Worm (Caenorhabditis elegans) whole organism, L2 larva: Measurements from ENCODE around the gene nhr-199.

ENCODE experiments used
- C34F6.9 ChIP-seq: fragments of 150-350 bp; optimal IDR thresholded peaks from 2 replicates; lab custom pipeline; 2014; ENCODE audit warnings: missing biosample characterization, missing genetic modification characterization
- F13H6.1 ChIP-seq: sonication (generic microtip); optimal IDR thresholded peaks from 2 replicates; lab custom pipeline; 2016; ENCODE audit warnings: missing genetic modification characterization, missing compliant biosample characterization
- ZK546.5 ChIP-seq: sonication (generic microtip); optimal IDR thresholded peaks from 2 replicates; lab custom pipeline; 2017; ENCODE audit warnings: missing biosample characterization, missing genetic modification characterization
- aly-2 ChIP-seq: fragments of 150-350 bp; optimal IDR thresholded peaks from 2 replicates; lab custom pipeline; 2014; ENCODE audit warnings: missing biosample characterization, missing genetic modification characterization
- ama-1 ChIP-seq: fragments of 150-350 bp; optimal IDR thresholded peaks from 2 replicates; lab custom pipeline; 2018; ENCODE audit warnings: inconsistent platforms
- blmp-1 ChIP-seq: sonication (generic microtip); optimal IDR thresholded peaks from 2 replicates; lab custom pipeline; 2017; ENCODE audit warnings: missing genetic modification characterization, mild to moderate bottlenecking, missing compliant biosample characterization, antibody characterized with exemption, moderate library complexity; ENCODE audit not compliant: insufficient read depth
- ceh-82 ChIP-seq: fragments of 150-350 bp; optimal IDR thresholded peaks from 2 replicates; lab custom pipeline; 2014; ENCODE audit warnings: missing biosample characterization, missing genetic modification characterization
- crh-2 ChIP-seq: sonication (generic microtip); optimal IDR thresholded peaks from 2 replicates; lab custom pipeline; 2017; ENCODE audit warnings: missing biosample characterization, missing genetic modification characterization
- dmd-4 ChIP-seq: sonication (generic microtip); optimal IDR thresholded peaks from 2 replicates; lab custom pipeline; 2017; ENCODE audit warnings: missing biosample characterization, missing genetic modification characterization
- elt-1 ChIP-seq: fragments of 150-350 bp; optimal IDR thresholded peaks from 2 replicates; lab custom pipeline; 2014; ENCODE audit warnings: missing biosample characterization, missing genetic modification characterization
- elt-3 ChIP-seq: sonication (generic microtip); optimal IDR thresholded peaks from 2 replicates; lab custom pipeline; 2017; ENCODE audit warnings: missing biosample characterization, missing genetic modification characterization
- fos-1 ChIP-seq: fragments of 150-350 bp; optimal IDR thresholded peaks from 2 replicates; lab custom pipeline; 2014; ENCODE audit warnings: missing biosample characterization, missing genetic modification characterization
- gmeb-1 ChIP-seq: fragments of 150-350 bp; optimal IDR thresholded peaks from 2 replicates; lab custom pipeline; 2014; ENCODE audit warnings: missing biosample characterization, missing genetic modification characterization
- lin-11 ChIP-seq: fragments of 150-350 bp; sonication (generic microtip); optimal IDR thresholded peaks from 2 replicates; lab custom pipeline; 2014; ENCODE audit warnings: missing biosample characterization, missing genetic modification characterization, inconsistent platforms, mixed read lengths
- lin-39 ChIP-seq: fragments of 150-350 bp; optimal IDR thresholded peaks from 2 replicates; lab custom pipeline; 2014; ENCODE audit warnings: missing biosample characterization, missing genetic modification reagents, missing genetic modification characterization
- lsy-2 ChIP-seq, 2 experiments: fragments of 150-350 bp in 1 of 2; sonication (generic microtip) in 1 of 2; optimal IDR thresholded peaks; 2 replicates each; lab custom pipeline; 2014 to 2017; ENCODE audit warnings: missing biosample characterization in 2 of 2, missing genetic modification characterization in 2 of 2
- mab-5 ChIP-seq: fragments of 150-350 bp; optimal IDR thresholded peaks from 2 replicates; lab custom pipeline; 2014; ENCODE audit warnings: missing biosample characterization, missing genetic modification characterization
- nhr-10 ChIP-seq: sonication (generic microtip); optimal IDR thresholded peaks from 2 replicates; lab custom pipeline; 2017; ENCODE audit warnings: missing biosample characterization, missing genetic modification characterization
- nhr-11 ChIP-seq: fragments of 150-350 bp; optimal IDR thresholded peaks from 2 replicates; lab custom pipeline; 2014; ENCODE audit warnings: missing biosample characterization, missing genetic modification characterization
- nhr-12 ChIP-seq: fragments of 150-350 bp; optimal IDR thresholded peaks from 2 replicates; lab custom pipeline; 2014; ENCODE audit warnings: missing biosample characterization, missing genetic modification characterization
- nhr-129 ChIP-seq: fragments of 150-350 bp; optimal IDR thresholded peaks from 2 replicates; lab custom pipeline; 2014; ENCODE audit warnings: missing biosample characterization, missing genetic modification characterization
- nhr-77 ChIP-seq: fragments of 150-350 bp; optimal IDR thresholded peaks from 2 replicates; lab custom pipeline; 2014; ENCODE audit warnings: missing biosample characterization, missing genetic modification characterization
- peb-1 ChIP-seq: fragments of 150-350 bp; optimal IDR thresholded peaks from 2 replicates; lab custom pipeline; 2014; ENCODE audit warnings: missing biosample characterization, missing genetic modification characterization
- sem-4 ChIP-seq: fragments of 150-350 bp; optimal IDR thresholded peaks from 2 replicates; lab custom pipeline; 2014; ENCODE audit warnings: missing biosample characterization, missing genetic modification reagents, missing genetic modification characterization
- skn-1 ChIP-seq: sonication (generic microtip); optimal IDR thresholded peaks from 2 replicates; lab custom pipeline; 2017; ENCODE audit warnings: missing biosample characterization, missing genetic modification characterization
- sma-3 ChIP-seq: sonication (generic microtip); optimal IDR thresholded peaks from 2 replicates; lab custom pipeline; 2016; ENCODE audit warnings: missing genetic modification reagents, missing genetic modification characterization, missing compliant biosample characterization
- sma-9 ChIP-seq, 2 experiments: fragments of 150-350 bp in 1 of 2; sonication (generic microtip) in 1 of 2; optimal IDR thresholded peaks; 2 replicates each; lab custom pipeline; 2014 to 2016; ENCODE audit warnings: missing genetic modification characterization in 2 of 2, mild to moderate bottlenecking in 1 of 2, missing biosample characterization in 1 of 2, missing compliant biosample characterization in 1 of 2, missing genetic modification reagents in 1 of 2, moderate library complexity in 1 of 2
- snpc-4 ChIP-seq: fragments of 150-350 bp; optimal IDR thresholded peaks from 2 replicates; lab custom pipeline; 2014; ENCODE audit warnings: missing biosample characterization, missing genetic modification characterization
- unc-55 ChIP-seq: fragments of 150-350 bp; sonication (generic microtip); optimal IDR thresholded peaks from 3 replicates; lab custom pipeline; 2014; ENCODE audit warnings: missing biosample characterization, missing genetic modification reagents, missing genetic modification characterization
- unc-62 ChIP-seq: fragments of 150-350 bp; optimal IDR thresholded peaks from 2 replicates; lab custom pipeline; 2014; ENCODE audit warnings: missing biosample characterization, missing genetic modification reagents, missing genetic modification characterization
- zag-1 ChIP-seq: fragments of 150-350 bp; optimal IDR thresholded peaks from 2 replicates; lab custom pipeline; 2014; ENCODE audit warnings: missing biosample characterization, missing genetic modification characterization
- ztf-1 ChIP-seq: fragments of 200-800 bp; sonication (Bioruptor generic); conservative IDR thresholded peaks from 2 replicates; pipeline ENCODE4 v1.3.6; 2022; ENCODE audit warnings: missing genetic modification characterization, missing compliant biosample characterization
- ztf-11 ChIP-seq: sonication (generic microtip); optimal IDR thresholded peaks from 2 replicates; lab custom pipeline; 2017; ENCODE audit warnings: missing biosample characterization, missing genetic modification characterization
- ztf-4 ChIP-seq: fragments of 150-350 bp; optimal IDR thresholded peaks from 2 replicates; lab custom pipeline; 2014; ENCODE audit warnings: missing biosample characterization, missing genetic modification characterization

Gene nhr-199

ce11 chrV:15719570-15719969, 19.9 kb upstream of the nhr-199 start, which contains the start of gene Y6E2A.7:
TSS of gene Y6E2A.7 (plus strand) at chrV:15719870.
- TF ChIP-seq ama-1 (no peak), elt-1 (tag; lab: Kevin White, UChicago) (no peak), unc-55 (GFP tag; lab: Kevin White, UChicago) (no peak), fos-1 (no peak), sma-9 (GFP tag; optimal IDR thresholded peaks at IDR 0.05; lab: Kevin White, UChicago) (no peak), sma-9 (tag; optimal IDR thresholded peaks at IDR 0.05; lab: Kevin White, UChicago) (no peak), nhr-77 (tag; lab: Kevin White, UChicago) (no peak), elt-3 (tag; lab: Kevin White, UChicago) (no peak), dmd-4 (no peak)

- no peak for TF ChIP-seq nhr-77 (tag; lab: Kevin White, UChicago)
- TF ChIP-seq nhr-10 (tag; lab: Kevin White, UChicago): no peak
- TF ChIP-seq zag-1 (tag; lab: Kevin White, UChicago): no peak
- TF ChIP-seq, all 48 proteins: peak for 0
Measured at ce11 chrV:15718562-15718961, 18.9 kb upstream of the nhr-199 start, which contains the start of gene Y6E2A.5. TSS of gene Y6E2A.5 (minus strand) at chrV:15718662.

- TF ChIP-seq ZK546.5 (tag; lab: Kevin White, UChicago) (no peak), gmeb-1 (no peak)
Measured at ce11 chrV:15716679-15717078, 17.0 kb upstream of the nhr-199 start, which contains the start of gene Y6E2A.4. TSS of gene Y6E2A.4 (minus strand) at chrV:15716779.

- TF ChIP-seq nhr-129 (tag; lab: Kevin White, UChicago) (no peak), crh-2 (tag; lab: Kevin White, UChicago) (no peak), ztf-4 (tag; lab: Kevin White, UChicago) (no peak), skn-1 (tag; lab: Kevin White, UChicago) (no peak), nhr-12 (tag; lab: Kevin White, UChicago) (no peak), sma-3 (GFP tag; lab: Kevin White, UChicago) (no peak), lin-11 (no peak), sma-9 (GFP tag; optimal IDR thresholded peaks at IDR 0.05; lab: Kevin White, UChicago) (no peak), sma-9 (tag; optimal IDR thresholded peaks at IDR 0.05; lab: Kevin White, UChicago) (no peak), lsy-2 (tag; optimal IDR thresholded peaks at IDR 0.05; lab: Kevin White, UChicago) (no peak), sem-4 (tag; lab: Kevin White, UChicago) (no peak), ZK546.5 (tag; lab: Kevin White, UChicago) (no peak), unc-55 (GFP tag; lab: Kevin White, UChicago) (no peak), fos-1 (no peak), lin-39 (tag; lab: Kevin White, UChicago) (no peak), blmp-1 (tag; lab: Kevin White, UChicago) (no peak), F13H6.1 (tag; lab: Kevin White, UChicago) (no peak)
Measured at ce11 chrV:15715636-15716035, 15.9 kb upstream of the nhr-199 start.

ce11 chrV:15712385-15712784, 12.7 kb upstream of the nhr-199 start:
- no peak for TF ChIP-seq nhr-11 (tag; lab: Kevin White, UChicago)
- no peak for TF ChIP-seq ceh-82
- TF ChIP-seq C34F6.9: no peak
- no peak for TF ChIP-seq ztf-11 (tag; lab: Kevin White, UChicago)
- no peak for TF ChIP-seq snpc-4 (tag; lab: Kevin White, UChicago)
- no peak for TF ChIP-seq zag-1 (tag; lab: Kevin White, UChicago)
- TF ChIP-seq peb-1 (tag; lab: Kevin White, UChicago): no peak
- no peak for TF ChIP-seq sma-3 (GFP tag; lab: Kevin White, UChicago)
- TF ChIP-seq lin-39 (tag; lab: Kevin White, UChicago): no peak
- TF ChIP-seq skn-1 (tag; lab: Kevin White, UChicago): no peak
- no peak for TF ChIP-seq mab-5
- TF ChIP-seq aly-2 (tag; lab: Kevin White, UChicago): no peak
- no peak for TF ChIP-seq ztf-1 (GFP tag; lab: Robert Waterston, UW)

ce11 chrV:15711898-15712297, 12.2 kb upstream of the nhr-199 start, which contains the start of gene str-101:
TSS of gene str-101 (minus strand) at chrV:15711998.
- TF ChIP-seq elt-1 (tag; lab: Kevin White, UChicago) (no peak), nhr-12 (tag; lab: Kevin White, UChicago) (no peak), elt-3 (tag; lab: Kevin White, UChicago) (no peak), nhr-10 (tag; lab: Kevin White, UChicago) (no peak), C34F6.9 (no peak), unc-62 (GFP tag; lab: Kevin White, UChicago) (no peak)
